Worm (Caenorhabditis elegans) whole organism, L1 larva: Measurements from ENCODE around the gene F17E9.18.

Experiments used
- C16A3.4 ChIP-seq: fragments of 150-350 bp; optimal IDR thresholded peaks from 2 replicates; lab custom pipeline; 2014; ENCODE audit warnings: missing biosample characterization, missing genetic modification characterization
- ama-1 ChIP-seq: fragments of 150-350 bp; optimal IDR thresholded peaks from 2 replicates; lab custom pipeline; 2014
- blmp-1 ChIP-seq: fragments of 150-350 bp; optimal IDR thresholded peaks from 2 replicates; lab custom pipeline; 2014; ENCODE audit warnings: missing biosample characterization, missing genetic modification characterization
- ceh-63 ChIP-seq: fragments of 200-800 bp; sonication (Bioruptor generic); optimal IDR thresholded peaks from 2 replicates; lab custom pipeline; 2018; ENCODE audit warnings: mild to moderate bottlenecking, missing genetic modification characterization, missing compliant biosample characterization
- ceh-8 ChIP-seq: fragments of 200-800 bp; sonication (Bioruptor generic); optimal IDR thresholded peaks from 2 replicates; lab custom pipeline; 2018; ENCODE audit warnings: mild to moderate bottlenecking, missing genetic modification characterization, moderate library complexity, missing compliant biosample characterization
- ceh-82 ChIP-seq, 3 experiments: fragments of 150-350 bp in 1 of 3; sonication (generic microtip) in 2 of 3; optimal IDR thresholded peaks; 2 replicates each; lab custom pipeline; 2014 to 2017; ENCODE audit warnings: missing biosample characterization in 3 of 3, missing genetic modification characterization in 3 of 3
- ceh-90 ChIP-seq: sonication (generic microtip); optimal IDR thresholded peaks from 2 replicates; lab custom pipeline; 2016; ENCODE audit warnings: missing genetic modification characterization, missing compliant biosample characterization
- dpl-1 ChIP-seq, 3 experiments: fragments of 150-350 bp in 2 of 3; sonication (generic microtip) in 1 of 3; optimal IDR thresholded peaks; 2 replicates each; lab custom pipeline; 2014 to 2017; ENCODE audit warnings: missing biosample characterization in 3 of 3, missing genetic modification characterization in 3 of 3, missing genetic modification reagents in 3 of 3
- efl-1 ChIP-seq, 4 experiments: fragments of 150-350 bp; optimal IDR thresholded peaks in 3 of 4; peaks in 1 of 4; 1 replicate in 1 of 4; 2 replicates in 3 of 4; lab custom pipeline; 2014; ENCODE audit warnings: missing biosample characterization in 2 of 4, missing genetic modification characterization in 2 of 4, missing genetic modification reagents in 2 of 4
- egl-13 ChIP-seq: sonication (generic microtip); optimal IDR thresholded peaks from 2 replicates; lab custom pipeline; 2016; ENCODE audit warnings: missing genotype, missing genetic modification reagents, missing genetic modification characterization, missing compliant biosample characterization
- elt-3 ChIP-seq, 6 experiments: fragments of 150-350 bp in 1 of 6; sonication (generic microtip); optimal IDR thresholded peaks; 2 replicates each; lab custom pipeline; 2017 to 2018; ENCODE audit warnings: missing biosample characterization in 6 of 6, missing genetic modification characterization in 6 of 6, inconsistent platforms in 1 of 6
- ets-5 ChIP-seq: fragments of 200-800 bp; sonication (Bioruptor generic); IDR thresholded peaks from 2 replicates; pipeline ENCODE4 v1.3.6; 2022; ENCODE audit warnings: missing genetic modification characterization, missing compliant biosample characterization
- fkh-8 ChIP-seq: sonication (generic microtip); optimal IDR thresholded peaks from 2 replicates; lab custom pipeline; 2016; ENCODE audit warnings: mild to moderate bottlenecking, missing genetic modification characterization, missing compliant biosample characterization
- fos-1 ChIP-seq: fragments of 150-350 bp; optimal IDR thresholded peaks from 2 replicates; lab custom pipeline; 2014; ENCODE audit warnings: missing biosample characterization, missing genetic modification characterization
- grh-1 ChIP-seq: fragments of 200-800 bp; sonication (Bioruptor generic); IDR thresholded peaks from 2 replicates; pipeline ENCODE4 v1.3.6; 2022; ENCODE audit warnings: missing genetic modification reagents, missing genetic modification characterization, missing compliant biosample characterization
- hlh-17 ChIP-seq: fragments of 200-800 bp; sonication (Bioruptor generic); optimal IDR thresholded peaks from 2 replicates; lab custom pipeline; 2018; ENCODE audit warnings: missing genetic modification characterization, mild to moderate bottlenecking, missing compliant biosample characterization, moderate library complexity, borderline replicate concordance
- hlh-4 ChIP-seq: sonication (generic microtip); optimal IDR thresholded peaks from 2 replicates; lab custom pipeline; 2016; ENCODE audit warnings: mild to moderate bottlenecking, missing genetic modification characterization, missing compliant biosample characterization
- irx-1 ChIP-seq: sonication (generic microtip); optimal IDR thresholded peaks from 2 replicates; lab custom pipeline; 2016; ENCODE audit warnings: missing genetic modification characterization, missing compliant biosample characterization
- lin-13 ChIP-seq: fragments of 150-350 bp; optimal IDR thresholded peaks from 2 replicates; lab custom pipeline; 2014; ENCODE audit warnings: missing biosample characterization, missing genetic modification reagents, missing genetic modification characterization
- lin-14 ChIP-seq: fragments of 200-800 bp; sonication (Bioruptor generic); optimal IDR thresholded peaks from 2 replicates; lab custom pipeline; 2018; ENCODE audit warnings: mild to moderate bottlenecking, missing genetic modification characterization, moderate library complexity, missing compliant biosample characterization
- lin-35 ChIP-seq, 2 experiments: fragments of 150-350 bp; optimal IDR thresholded peaks; 2 replicates each; lab custom pipeline; 2014; ENCODE audit warnings: missing biosample characterization in 2 of 2, missing genetic modification characterization in 2 of 2, missing genetic modification reagents in 2 of 2
- lsy-2 ChIP-seq, 2 experiments: fragments of 150-350 bp; optimal IDR thresholded peaks; 2 replicates each; lab custom pipeline; 2014; ENCODE audit warnings: missing biosample characterization in 2 of 2, missing genetic modification characterization in 2 of 2
- mab-9 ChIP-seq: fragments of 200-800 bp; sonication (Bioruptor generic); IDR thresholded peaks from 2 replicates; pipeline ENCODE4 v1.3.6; 2022; ENCODE audit warnings: missing genetic modification reagents, missing genetic modification characterization, missing compliant biosample characterization
- nhr-19 ChIP-seq: fragments of 200-800 bp; sonication (Bioruptor generic); conservative IDR thresholded peaks from 2 replicates; pipeline ENCODE4 v1.3.6; 2022; ENCODE audit warnings: missing genetic modification characterization, missing compliant biosample characterization
- nhr-20 ChIP-seq: sonication (generic microtip); optimal IDR thresholded peaks from 2 replicates; lab custom pipeline; 2016; ENCODE audit warnings: mild to moderate bottlenecking, missing genetic modification characterization, missing compliant biosample characterization
- nhr-47 ChIP-seq: sonication (generic microtip); optimal IDR thresholded peaks from 2 replicates; lab custom pipeline; 2016; ENCODE audit warnings: mild to moderate bottlenecking, missing genetic modification characterization, moderate library complexity, missing compliant biosample characterization
- nhr-71 ChIP-seq: sonication (generic microtip); optimal IDR thresholded peaks from 2 replicates; lab custom pipeline; 2016; ENCODE audit warnings: mild to moderate bottlenecking, missing genetic modification characterization, moderate library complexity, missing compliant biosample characterization
- nhr-77 ChIP-seq: fragments of 150-350 bp; optimal IDR thresholded peaks from 2 replicates; lab custom pipeline; 2014; ENCODE audit warnings: missing biosample characterization, missing genetic modification characterization
- nhr-85 ChIP-seq: sonication (generic microtip); peaks from one replicate; lab custom pipeline; 2016; ENCODE audit warnings: missing genetic modification characterization, inconsistent platforms, missing compliant biosample characterization
- nhr-90 ChIP-seq: sonication (generic microtip); optimal IDR thresholded peaks from 2 replicates; lab custom pipeline; 2016; ENCODE audit warnings: mild to moderate bottlenecking, missing genetic modification characterization, missing compliant biosample characterization; ENCODE audit not compliant: poor library complexity
- pag-3 ChIP-seq: sonication (generic microtip); optimal IDR thresholded peaks from 2 replicates; lab custom pipeline; 2017; ENCODE audit warnings: missing genetic modification characterization, mild to moderate bottlenecking, missing compliant biosample characterization, antibody characterized with exemption, borderline replicate concordance; ENCODE audit not compliant: insufficient read depth
- pqm-1 ChIP-seq: sonication (generic microtip); optimal IDR thresholded peaks from 3 replicates; lab custom pipeline; 2017; ENCODE audit warnings: missing biosample characterization, missing genetic modification characterization
- skn-1 ChIP-seq: fragments of 150-350 bp; optimal IDR thresholded peaks from 2 replicates; lab custom pipeline; 2014; ENCODE audit warnings: missing biosample characterization, missing genetic modification characterization
- snu-23 ChIP-seq: sonication (generic microtip); optimal IDR thresholded peaks from 2 replicates; lab custom pipeline; 2016; ENCODE audit warnings: missing genetic modification characterization, missing compliant biosample characterization
- swsn-7 ChIP-seq: sonication (generic microtip); optimal IDR thresholded peaks from 2 replicates; lab custom pipeline; 2016; ENCODE audit warnings: missing genetic modification characterization, missing compliant biosample characterization
- tbx-2 ChIP-seq: sonication (generic microtip); optimal IDR thresholded peaks from 2 replicates; lab custom pipeline; 2016; ENCODE audit warnings: missing genetic modification characterization, missing compliant biosample characterization
- unc-30 ChIP-seq: sonication (generic microtip); optimal IDR thresholded peaks from 2 replicates; lab custom pipeline; 2017; ENCODE audit warnings: missing biosample characterization, missing genetic modification characterization
- ztf-11 ChIP-seq, 2 experiments: sonication (generic microtip); optimal IDR thresholded peaks; 2 replicates each; lab custom pipeline; 2016 to 2017; ENCODE audit warnings: missing genetic modification characterization in 2 of 2, missing biosample characterization in 1 of 2, missing compliant biosample characterization in 1 of 2

The F17E9.18 gene

DNA sequence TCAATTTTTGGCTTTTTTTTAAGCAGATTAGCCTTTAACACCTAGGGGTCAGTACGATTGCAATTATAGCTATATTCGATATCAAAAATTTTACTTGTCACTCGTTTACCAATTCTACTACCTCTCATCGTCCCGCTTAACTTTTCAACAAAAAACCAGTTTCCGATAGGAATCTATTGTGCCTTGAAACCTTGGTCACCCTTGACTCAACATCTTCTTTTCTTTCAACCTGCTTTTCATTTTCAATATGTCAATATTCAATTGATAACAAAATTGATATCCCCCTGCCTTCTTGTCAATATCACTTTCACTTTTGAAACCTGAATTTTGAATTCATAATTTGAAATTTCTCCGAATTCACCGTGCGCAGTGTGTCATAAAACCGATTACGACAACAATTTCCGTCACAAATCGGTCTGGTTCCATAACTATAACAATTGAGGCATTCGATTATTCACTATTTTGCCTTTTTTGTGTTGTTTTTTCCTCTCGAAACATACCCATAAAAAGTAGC, 44.2 kb downstream of the F17E9.18 start (continued):
- TF ChIP-seq blmp-1 = peak; percentile 70
- no peak for TF ChIP-seq ceh-90
- TF ChIP-seq pag-3 (tag; lab: Kevin White, UChicago) = no peak

DNA sequence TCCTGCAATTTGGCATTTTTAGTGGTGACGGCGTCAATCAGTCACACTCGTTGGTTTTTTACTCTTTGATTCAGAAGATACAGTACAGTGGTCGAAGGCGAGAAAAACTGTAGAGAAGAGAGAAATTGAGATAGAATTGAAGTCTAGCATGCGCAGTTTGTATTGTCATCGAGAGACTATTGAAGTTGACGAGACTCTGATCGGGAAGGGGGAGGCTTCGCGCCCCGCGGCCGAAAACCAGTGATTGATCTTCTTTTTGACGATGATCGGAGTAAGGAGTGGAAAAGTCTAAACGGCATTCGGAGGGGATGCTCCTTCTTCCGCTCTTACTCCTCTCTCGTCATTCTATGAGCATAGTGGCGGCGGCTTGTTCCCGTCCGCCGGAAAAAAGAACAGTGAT, 45.0 kb downstream of the F17E9.18 start:
- TF ChIP-seq efl-1 (optimal IDR thresholded peaks at IDR 0.05; lab: Kevin White, UChicago) (peak; percentile 16 to 51), efl-1 (GFP tag; optimal IDR thresholded peaks at IDR 0.05 in 1 of 2; lab: Kevin White, UChicago) (peak; percentile 2 to 93), lin-13 (no peak), snu-23 (GFP tag; lab: Kevin White, UChicago) (peak; percentile 77), pag-3 (tag; lab: Kevin White, UChicago) (no peak), mab-9 (GFP tag; lab: Robert Waterston, UW) (no peak), nhr-47 (tag; lab: Kevin White, UChicago) (no peak), lin-35 (GFP tag; optimal IDR thresholded peaks at IDR 0.05; lab: Kevin White, UChicago) (peak; percentile 5 to 59), tbx-2 (tag; lab: Kevin White, UChicago) (peak; percentile 27), hlh-17 (no peak), swsn-7 (no peak), blmp-1 (peak; percentile 71), ceh-8 (GFP tag; lab: Kevin White, UChicago) (no peak), ztf-11 (tag; optimal IDR thresholded peaks at IDR 0.05; lab: Kevin White, UChicago) (no peak), dpl-1 (GFP tag; optimal IDR thresholded peaks at IDR 0.05; lab: Kevin White, UChicago) (peak in 2 of 3 experiments; percentile 12 to 46), grh-1 (GFP tag; lab: Robert Waterston, UW) (peak; percentile 63), nhr-77 (tag; lab: Kevin White, UChicago) (peak; percentile 14), nhr-90 (peak; percentile 20), lin-14 (peak; percentile 76), ets-5 (no peak), nhr-71 (tag; lab: Kevin White, UChicago) (peak; percentile 47), unc-30 (no peak), ceh-63 (GFP tag; lab: Kevin White, UChicago) (no peak), nhr-19 (GFP tag; lab: Robert Waterston, UW) (0 out of 2 replicates have a peak, but pooled peaks have one; percentile 32), nhr-85 (tag; lab: Kevin White, UChicago) (peak; percentile 79), C16A3.4 (tag; lab: Kevin White, UChicago) (no peak), lsy-2 (tag; optimal IDR thresholded peaks at IDR 0.05; lab: Kevin White, UChicago) (peak in 1 of 2 experiments; percentile 45), irx-1 (tag; lab: Kevin White, UChicago) (no peak), fos-1 (tag; lab: Kevin White, UChicago) (no peak), ceh-82 (tag; optimal IDR thresholded peaks at IDR 0.05; lab: Kevin White, UChicago) (peak in 1 of 3 experiments; percentile 30), hlh-4 (tag; lab: Kevin White, UChicago) (no peak), nhr-20 (tag; lab: Kevin White, UChicago) (peak; percentile 66), egl-13 (tag; lab: Kevin White, UChicago) (no peak), elt-3 (tag; optimal IDR thresholded peaks at IDR 0.05; lab: Kevin White, UChicago) (peak in 4 of 6 experiments; percentile 17 to 65 (median 36)), ama-1 (lab: Kevin White, UChicago) (no peak), skn-1 (tag; lab: Kevin White, UChicago) (no peak)

- TF ChIP-seq C16A3.4 (tag; lab: Kevin White, UChicago) (no peak), pqm-1 (tag; lab: Kevin White, UChicago) (no peak), fkh-8 (no peak), nhr-90 (no peak), efl-1 (optimal IDR thresholded peaks at IDR 0.05; lab: Kevin White, UChicago) (no peak), efl-1 (GFP tag; optimal IDR thresholded peaks at IDR 0.05 in 1 of 2; lab: Kevin White, UChicago) (peak in 1 of 2 experiments; percentile 73)
These were observed 46.5 kb downstream of the F17E9.18 start, which contains the start of gene F35H10.5 for ce11 chrIV:8300468-8300867. TSS of gene F35H10.5 (plus strand) at chrIV:8300768.
